Fruit fly (Drosophila melanogaster) whole organism, adult: ENCODE data around the gene aos.

Experiments
- CG12768 ChIP-seq: fragments of 200-800 bp; sonication (Bioruptor generic); optimal IDR thresholded peaks from 2 replicates; lab custom pipeline; 2017; ENCODE audit warnings: missing biosample characterization, missing genetic modification characterization, mild to moderate bottlenecking, moderate library complexity, missing genetic modification reagents
- CG7101 ChIP-seq: fragments of 200-800 bp; sonication (Bioruptor generic); optimal IDR thresholded peaks from 2 replicates; lab custom pipeline; 2018; ENCODE audit warnings: missing biosample characterization, mild to moderate bottlenecking, missing genetic modification characterization, moderate library complexity
- Hr96 ChIP-seq: fragments of 200-800 bp; sonication (Bioruptor generic); optimal IDR thresholded peaks from 2 replicates; lab custom pipeline; 2016; ENCODE audit warnings: missing biosample characterization, missing genetic modification characterization
- Mnt ChIP-seq: fragments of 200-800 bp; sonication (Bioruptor generic); optimal IDR thresholded peaks from 2 replicates; lab custom pipeline; 2016; ENCODE audit warnings: missing biosample characterization, mild to moderate bottlenecking, missing genetic modification characterization
- bab1 ChIP-seq: fragments of 200-800 bp; sonication (Bioruptor generic); optimal IDR thresholded peaks from 3 replicates; lab custom pipeline; 2019; ENCODE audit warnings: missing biosample characterization, mild to moderate bottlenecking, missing genetic modification characterization, moderate library complexity
- cnc ChIP-seq, 2 experiments: fragments of >200 bp; optimal IDR thresholded peaks; 2 replicates each; lab custom pipeline; 2017
- pad ChIP-seq: fragments of 200-800 bp; sonication (Bioruptor generic); optimal IDR thresholded peaks from 3 replicates; lab custom pipeline; 2017; ENCODE audit warnings: missing biosample characterization, missing genetic modification characterization, mild to moderate bottlenecking, moderate library complexity, missing genetic modification reagents
- tj ChIP-seq: fragments of 200-800 bp; sonication (Bioruptor generic); optimal IDR thresholded peaks from 3 replicates; lab custom pipeline; 2017; ENCODE audit warnings: missing biosample characterization, mild to moderate bottlenecking, missing genetic modification characterization, moderate library complexity

- no peak for TF ChIP-seq Mnt (GFP tag; lab: Kevin White, UChicago)
- TF ChIP-seq CG7101 (tag; lab: Kevin White, UChicago), result no peak
- no peak for TF ChIP-seq tj
- no peak for TF ChIP-seq pad (GFP tag; lab: Kevin White, UChicago)
- TF ChIP-seq CG12768 (GFP tag; lab: Kevin White, UChicago), result no peak
- TF ChIP-seq bab1 (GFP tag; lab: Kevin White, UChicago), result no peak
- TF ChIP-seq cnc (optimal IDR thresholded peaks at IDR 0.05; lab: Kevin White, UChicago), result no peak
- TF ChIP-seq Hr96 (GFP tag; lab: Kevin White, UChicago), result no peak
Measured at dm6 chr3L:16491006-16491605, 7.7 kb upstream of the aos start.
